In the genomic region with DNA sequence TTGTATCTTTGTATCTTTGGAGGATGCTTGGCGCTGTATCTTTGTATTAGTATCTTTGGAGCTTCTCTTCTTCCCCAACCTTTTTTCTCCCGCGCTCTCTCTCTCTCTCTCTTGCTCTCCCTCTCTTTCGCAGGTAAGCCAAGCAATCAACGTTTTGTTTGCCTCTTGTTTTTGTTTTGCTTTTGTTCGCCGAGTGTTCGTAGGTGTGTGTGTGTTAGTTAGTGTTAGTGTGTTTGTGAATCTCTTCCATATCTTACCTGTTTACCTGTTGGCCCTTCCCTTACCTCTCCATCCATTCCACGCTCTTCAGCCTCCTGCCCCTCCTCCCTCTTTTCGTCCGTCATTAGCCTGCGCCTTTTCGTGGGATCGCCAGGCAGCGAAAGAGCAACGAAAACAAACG, we compare ENCODE assay signal across 5 fruit fly cellular contexts.
TF ChIP-seq lines count a peak whose summit lies in the region.

No protein-coding gene starts in this region.

- no peak for TF ChIP-seq CTCF in whole organism, embryonic (GFP tag; optimal IDR thresholded peaks at IDR 0.05; lab: Kevin White, UChicago)

TF ChIP-seq in whole organism, 6 proteins besides CTCF, POLR2A, EP300 and RAD21:
- TF ChIP-seq EcR (GFP tag; optimal IDR thresholded peaks at IDR 0.05; lab: Kevin White, UChicago) (peak in 1 of 2 experiments; percentile 10), Dll (optimal IDR thresholded peaks at IDR 0.05; lab: Kevin White, UChicago) (peak; percentile 53), psq (optimal IDR thresholded peaks at IDR 0.05; lab: Kevin White, UChicago) (no peak)

TF ChIP-seq in whole organism, embryonic, 481 proteins besides CTCF, POLR2A, EP300 and RAD21 (continues in another document):
- no peak for TF ChIP-seq CG7928 (GFP tag; optimal IDR thresholded peaks at IDR 0.05; lab: Kevin White, UChicago)
- TF ChIP-seq Bdp1 (GFP tag; optimal IDR thresholded peaks at IDR 0.05; lab: Kevin White, UChicago) = no peak
- TF ChIP-seq lola (GFP tag; optimal IDR thresholded peaks at IDR 0.05; lab: Kevin White, UChicago) = no peak
- TF ChIP-seq NFAT (GFP tag; IDR thresholded peaks at IDR 0.05; lab: Robert Waterston, UW) = no peak
- peak; percentile 18 for TF ChIP-seq zen (tag; optimal IDR thresholded peaks at IDR 0.05; lab: Kevin White, UChicago)
- TF ChIP-seq CG3065 (GFP tag; optimal IDR thresholded peaks at IDR 0.05; lab: Kevin White, UChicago) = no peak
- no peak for TF ChIP-seq kay (GFP tag; optimal IDR thresholded peaks at IDR 0.05; lab: Kevin White, UChicago)
- no peak for TF ChIP-seq sr (GFP tag; IDR thresholded peaks at IDR 0.05; lab: Robert Waterston, UW)
- no peak for TF ChIP-seq Mrtf (GFP tag; IDR thresholded peaks at IDR 0.05; lab: Robert Waterston, UW)
- peak; percentile 83 to 84 for TF ChIP-seq Trl (optimal IDR thresholded peaks at IDR 0.05; lab: Kevin White, UChicago)
- no peak for TF ChIP-seq Trl (GFP tag; optimal IDR thresholded peaks at IDR 0.05; lab: Kevin White, UChicago)
- TF ChIP-seq vvl (GFP tag; IDR thresholded peaks at IDR 0.05; lab: Robert Waterston, UW) = no peak
- TF ChIP-seq ci (GFP tag; IDR thresholded peaks at IDR 0.05; lab: Robert Waterston, UW) = no peak
- TF ChIP-seq CG11696 (GFP tag; IDR thresholded peaks at IDR 0.05; lab: Robert Waterston, UW) = no peak
- TF ChIP-seq ash1 (GFP tag; optimal IDR thresholded peaks at IDR 0.05; lab: Kevin White, UChicago) = no peak
- TF ChIP-seq pros (GFP tag; optimal IDR thresholded peaks at IDR 0.05; lab: Kevin White, UChicago) = peak; percentile 18
- no peak for TF ChIP-seq Nf-YC (tag; optimal IDR thresholded peaks at IDR 0.05; lab: Kevin White, UChicago)
- peak; percentile 66 for TF ChIP-seq CG8478 (optimal IDR thresholded peaks at IDR 0.05; lab: Kevin White, UChicago)
- no peak for TF ChIP-seq Chrac-16 (GFP tag; optimal IDR thresholded peaks at IDR 0.05; lab: Kevin White, UChicago)
- TF ChIP-seq gt (GFP tag; IDR thresholded peaks at IDR 0.05; lab: Robert Waterston, UW) = no peak
- TF ChIP-seq CG7372 (GFP tag; IDR thresholded peaks at IDR 0.05; lab: Robert Waterston, UW) = no peak
- TF ChIP-seq MTF-1 (GFP tag; optimal IDR thresholded peaks at IDR 0.05; lab: Kevin White, UChicago; ENCODE audit: borderline replicate concordance) = no peak

TF ChIP-seq in whole organism, prepupa, 60 proteins besides CTCF, POLR2A, EP300 and RAD21 (continues in another document):
- TF ChIP-seq CG8632 (GFP tag; optimal IDR thresholded peaks at IDR 0.05; lab: Kevin White, UChicago) (no peak), Ets21C (GFP tag; optimal IDR thresholded peaks at IDR 0.05; lab: Kevin White, UChicago) (no peak), cyc (GFP tag; optimal IDR thresholded peaks at IDR 0.05; lab: Kevin White, UChicago) (no peak), CG11294 (GFP tag; IDR thresholded peaks at IDR 0.05; lab: Robert Waterston, UW) (no peak), lz (GFP tag; optimal IDR thresholded peaks at IDR 0.05; lab: Kevin White, UChicago) (no peak), acj6 (GFP tag; optimal IDR thresholded peaks at IDR 0.05; lab: Kevin White, UChicago) (no peak), Gug (GFP tag; IDR thresholded peaks at IDR 0.05; lab: Robert Waterston, UW) (no peak), Blimp-1 (GFP tag; optimal IDR thresholded peaks at IDR 0.05; lab: Kevin White, UChicago) (peak; percentile 28), fkh (GFP tag; optimal IDR thresholded peaks at IDR 0.05; lab: Kevin White, UChicago) (peak; percentile 39), fd85E (GFP tag; optimal IDR thresholded peaks at IDR 0.05; lab: Kevin White, UChicago) (no peak), Eip78C (GFP tag; lab: Kevin White, UChicago) (peak; percentile 77), CG6163 (GFP tag; IDR thresholded peaks at IDR 0.05; lab: Robert Waterston, UW) (peak; percentile 57; the same call in 2 of the 3 replicates), Eip75B (GFP tag; optimal IDR thresholded peaks at IDR 0.05; lab: Kevin White, UChicago) (no peak), CG34406 (GFP tag; optimal IDR thresholded peaks at IDR 0.05; lab: Kevin White, UChicago) (no peak), spab (GFP tag; optimal IDR thresholded peaks at IDR 0.05; lab: Kevin White, UChicago) (no peak), CG6276 (GFP tag; optimal IDR thresholded peaks at IDR 0.05; lab: Kevin White, UChicago) (no peak), salr (GFP tag; optimal IDR thresholded peaks at IDR 0.05; lab: Kevin White, UChicago) (no peak), Met (GFP tag; optimal IDR thresholded peaks at IDR 0.05; lab: Kevin White, UChicago) (no peak), Sox15 (GFP tag; optimal IDR thresholded peaks at IDR 0.05; lab: Kevin White, UChicago) (no peak), Sox14 (GFP tag; optimal IDR thresholded peaks at IDR 0.05; lab: Kevin White, UChicago) (no peak), Hr38 (GFP tag; optimal IDR thresholded peaks at IDR 0.05; lab: Kevin White, UChicago) (no peak), CG8319 (GFP tag; optimal IDR thresholded peaks at IDR 0.05; lab: Kevin White, UChicago) (no peak), fd59A (GFP tag; optimal IDR thresholded peaks at IDR 0.05; lab: Kevin White, UChicago) (peak; percentile 8)

TF ChIP-seq in whole organism, pupa, 21 proteins besides CTCF, POLR2A, EP300 and RAD21:
- peak; percentile 23 for TF ChIP-seq gl (tag; optimal IDR thresholded peaks at IDR 0.05; lab: Kevin White, UChicago)
- TF ChIP-seq Snoo (tag; optimal IDR thresholded peaks at IDR 0.05; lab: Kevin White, UChicago) = no peak
- TF ChIP-seq D1 (tag; optimal IDR thresholded peaks at IDR 0.05; lab: Kevin White, UChicago) = no peak
- TF ChIP-seq fd96Ca (GFP tag; IDR thresholded peaks at IDR 0.05; lab: Robert Waterston, UW) = 0 out of 3 replicates have a peak, but pooled peaks have one; percentile 36
- no peak for TF ChIP-seq CG9948 (tag; optimal IDR thresholded peaks at IDR 0.05; lab: Kevin White, UChicago)
- no peak for TF ChIP-seq CG10348 (GFP tag; IDR thresholded peaks at IDR 0.05; lab: Robert Waterston, UW)
- TF ChIP-seq rn (GFP tag; IDR thresholded peaks at IDR 0.05; lab: Robert Waterston, UW) = no peak
- no peak; the same call in 1 of the 2 replicates for TF ChIP-seq Ets98B (GFP tag; IDR thresholded peaks at IDR 0.05; lab: Robert Waterston, UW)
- TF ChIP-seq Pif1B (GFP tag; optimal IDR thresholded peaks at IDR 0.05; lab: Kevin White, UChicago) = no peak
- no peak for TF ChIP-seq CG14655 (GFP tag; optimal IDR thresholded peaks at IDR 0.05; lab: Kevin White, UChicago)
- TF ChIP-seq CG8159 (tag; optimal IDR thresholded peaks at IDR 0.05; lab: Kevin White, UChicago) = no peak
- TF ChIP-seq CG32121 (GFP tag; IDR thresholded peaks at IDR 0.05; lab: Robert Waterston, UW) = no peak
- TF ChIP-seq CG34367 (tag; optimal IDR thresholded peaks at IDR 0.05; lab: Kevin White, UChicago) = peak; percentile 38
- TF ChIP-seq CG15710 (tag; optimal IDR thresholded peaks at IDR 0.05; lab: Kevin White, UChicago) = no peak
- no peak for TF ChIP-seq Pif1A (GFP tag; optimal IDR thresholded peaks at IDR 0.05; lab: Kevin White, UChicago)
- TF ChIP-seq EcR (GFP tag; optimal IDR thresholded peaks at IDR 0.05; lab: Kevin White, UChicago) = peak; percentile 36
- no peak for TF ChIP-seq CG17806 (tag; optimal IDR thresholded peaks at IDR 0.05; lab: Kevin White, UChicago)
- TF ChIP-seq CG4496 (GFP tag; IDR thresholded peaks at IDR 0.05; lab: Robert Waterston, UW) = peak; percentile 26; the same call in 1 of the 3 replicates
- no peak for TF ChIP-seq CG12605 (GFP tag; IDR thresholded peaks at IDR 0.05; lab: Robert Waterston, UW)
- peak; percentile 7 for TF ChIP-seq CG13204 (GFP tag; optimal IDR thresholded peaks at IDR 0.05; lab: Kevin White, UChicago)
- no peak for TF ChIP-seq CG8301 (tag; optimal IDR thresholded peaks at IDR 0.05; lab: Kevin White, UChicago)

TF ChIP-seq in whole organism, wandering third instar larva, 38 proteins besides CTCF, POLR2A, EP300 and RAD21 (continues in another document):
- TF ChIP-seq woc (GFP tag; optimal IDR thresholded peaks at IDR 0.05; lab: Kevin White, UChicago) (no peak), Mio (GFP tag; optimal IDR thresholded peaks at IDR 0.05; lab: Kevin White, UChicago) (no peak), Vsx2 (GFP tag; optimal IDR thresholded peaks at IDR 0.05; lab: Kevin White, UChicago; ENCODE audit: partially characterized antibody) (peak; percentile 77), Sp1 (GFP tag; optimal IDR thresholded peaks at IDR 0.05; lab: Kevin White, UChicago) (no peak), h (GFP tag; optimal IDR thresholded peaks at IDR 0.05; lab: Kevin White, UChicago) (no peak), dsf (GFP tag; optimal IDR thresholded peaks at IDR 0.05; lab: Kevin White, UChicago; ENCODE audit: borderline replicate concordance) (no peak), fru (GFP tag; optimal IDR thresholded peaks at IDR 0.05; lab: Kevin White, UChicago) (no peak), OdsH (GFP tag; optimal IDR thresholded peaks at IDR 0.05; lab: Kevin White, UChicago) (no peak), sage (GFP tag; optimal IDR thresholded peaks at IDR 0.05; lab: Kevin White, UChicago) (no peak), Jra (GFP tag; optimal IDR thresholded peaks at IDR 0.05; lab: Kevin White, UChicago) (no peak), rgr (GFP tag; optimal IDR thresholded peaks at IDR 0.05; lab: Kevin White, UChicago) (no peak), Hr83 (GFP tag; optimal IDR thresholded peaks at IDR 0.05; lab: Kevin White, UChicago; ENCODE audit: poor library complexity, severe bottlenecking) (no peak), jim (GFP tag; optimal IDR thresholded peaks at IDR 0.05; lab: Kevin White, UChicago) (no peak), psq (GFP tag; optimal IDR thresholded peaks at IDR 0.05; lab: Kevin White, UChicago) (peak; percentile 92), dl (GFP tag; optimal IDR thresholded peaks at IDR 0.05; lab: Kevin White, UChicago; ENCODE audit: insufficient read depth in 1 of 2, partially characterized antibody in 2 of 2) (peak in 1 of 2 experiments; percentile 66), ey (GFP tag; optimal IDR thresholded peaks at IDR 0.05; lab: Kevin White, UChicago) (no peak), CrebA (GFP tag; optimal IDR thresholded peaks at IDR 0.05; lab: Kevin White, UChicago; ENCODE audit: borderline replicate concordance) (no peak), usp (GFP tag; optimal IDR thresholded peaks at IDR 0.05; lab: Kevin White, UChicago) (no peak), Rel (GFP tag; optimal IDR thresholded peaks at IDR 0.05; lab: Kevin White, UChicago) (peak; percentile 51), Rel (tag; optimal IDR thresholded peaks at IDR 0.05; lab: Kevin White, UChicago) (no peak), CG9705 (GFP tag; optimal IDR thresholded peaks at IDR 0.05; lab: Kevin White, UChicago) (no peak), Dfd (GFP tag; optimal IDR thresholded peaks at IDR 0.05; lab: Kevin White, UChicago) (no peak), br (GFP tag; optimal IDR thresholded peaks at IDR 0.05; lab: Kevin White, UChicago) (peak; percentile 28), Dif (GFP tag; optimal IDR thresholded peaks at IDR 0.05; lab: Kevin White, UChicago; ENCODE audit: partially characterized antibody) (peak; percentile 53), foxo (GFP tag; optimal IDR thresholded peaks at IDR 0.05; lab: Kevin White, UChicago) (no peak), pan (optimal IDR thresholded peaks at IDR 0.05; lab: Kevin White, UChicago) (no peak), dmrt93B (GFP tag; optimal IDR thresholded peaks at IDR 0.05; lab: Kevin White, UChicago) (no peak), Hnf4 (GFP tag; optimal IDR thresholded peaks at IDR 0.05; lab: Kevin White, UChicago) (no peak)
